Worm (Caenorhabditis elegans): ENCODE data around the gene Y16B4A.2.

The Y16B4A.2 gene

ce11 chrX:14810718-14811117 lies 39.1 kb upstream of the Y16B4A.2 start, which contains the start of gene atf-4:
Gene atf-4, minus strand, starts transcription at chrX:14810810.
- TF ChIP-seq lin-32 (GFP tag; optimal IDR thresholded peaks at IDR 0.05) (no peak), nhr-76 (tag; optimal IDR thresholded peaks at IDR 0.05) (no peak), tbx-8 (GFP tag; optimal IDR thresholded peaks at IDR 0.05) (no peak), ceh-83 (GFP tag; optimal IDR thresholded peaks at IDR 0.05) (no peak), elt-1 (tag; optimal IDR thresholded peaks at IDR 0.05; ENCODE audit: borderline replicate concordance, insufficient read depth) (no peak), mls-2 (tag; optimal IDR thresholded peaks at IDR 0.05) (no peak), elt-3 (tag; optimal IDR thresholded peaks at IDR 0.05) (no peak), ces-1 (GFP tag; optimal IDR thresholded peaks at IDR 0.05) (no peak), ceh-39 (tag; optimal IDR thresholded peaks at IDR 0.05) (no peak), snpc-4 (tag; optimal IDR thresholded peaks at IDR 0.05) (no peak), sptf-1 (tag; optimal IDR thresholded peaks at IDR 0.05) (no peak), bed-3 (GFP tag; optimal IDR thresholded peaks at IDR 0.05) (no peak), pha-4 (tag; optimal IDR thresholded peaks at IDR 0.05) (no peak), M03D4.4 (tag; optimal IDR thresholded peaks at IDR 0.05) (no peak), nhr-28 (tag; optimal IDR thresholded peaks at IDR 0.05) (no peak), lin-13 (tag; optimal IDR thresholded peaks at IDR 0.05) (no peak), hlh-1 (tag; optimal IDR thresholded peaks at IDR 0.05) (peak; percentile 24), mep-1 (tag; optimal IDR thresholded peaks at IDR 0.05) (peak; percentile 7), sem-2 (GFP tag; optimal IDR thresholded peaks at IDR 0.05) (no peak), lsy-2 (tag; optimal IDR thresholded peaks at IDR 0.05) (no peak), ceh-43 (GFP tag; optimal IDR thresholded peaks at IDR 0.05) (no peak), mab-5 (tag; optimal IDR thresholded peaks at IDR 0.05) (no peak), cnd-1 (tag; optimal IDR thresholded peaks at IDR 0.05) (no peak), unc-62 (GFP tag; optimal IDR thresholded peaks at IDR 0.05) (no peak), nhr-2 (tag; optimal IDR thresholded peaks at IDR 0.05) (no peak), unc-120 (tag; optimal IDR thresholded peaks at IDR 0.05; ENCODE audit: poor library complexity, severe bottlenecking) (peak; percentile 46), nhr-12 (tag; optimal IDR thresholded peaks at IDR 0.05) (no peak), blmp-1 (tag; optimal IDR thresholded peaks at IDR 0.05) (no peak), drap-1 (GFP tag; optimal IDR thresholded peaks at IDR 0.05) (no peak), zip-8 (tag; optimal IDR thresholded peaks at IDR 0.05) (no peak), flh-1 (GFP tag; optimal IDR thresholded peaks at IDR 0.05) (no peak), ham-2 (GFP tag; optimal IDR thresholded peaks at IDR 0.05) (peak; percentile 46), nhr-237 (tag; optimal IDR thresholded peaks at IDR 0.05) (no peak)

ce11 chrX:14809905-14810304 lies 38.3 kb upstream of the Y16B4A.2 start:
- TF ChIP-seq unc-39 (tag; optimal IDR thresholded peaks at IDR 0.05): no peak
- no peak for TF ChIP-seq nhr-2 (tag; optimal IDR thresholded peaks at IDR 0.05)
- no peak for TF ChIP-seq cnd-1 (tag; optimal IDR thresholded peaks at IDR 0.05)
- TF ChIP-seq hlh-1 (tag; optimal IDR thresholded peaks at IDR 0.05): no peak
- TF ChIP-seq sptf-1 (tag; optimal IDR thresholded peaks at IDR 0.05): no peak

ce11 chrX:14808796-14809195 lies 37.1 kb upstream of the Y16B4A.2 start:
- TF ChIP-seq sptf-1 (tag; optimal IDR thresholded peaks at IDR 0.05): no peak
- TF ChIP-seq mab-5 (tag; optimal IDR thresholded peaks at IDR 0.05): no peak
- TF ChIP-seq nhr-237 (tag; optimal IDR thresholded peaks at IDR 0.05): no peak
- TF ChIP-seq elt-1 (tag; optimal IDR thresholded peaks at IDR 0.05; ENCODE audit: borderline replicate concordance, insufficient read depth): no peak

- TF ChIP-seq ceh-83 (GFP tag; optimal IDR thresholded peaks at IDR 0.05) (no peak), nhr-12 (tag; optimal IDR thresholded peaks at IDR 0.05) (no peak), nhr-2 (tag; optimal IDR thresholded peaks at IDR 0.05) (no peak), elt-3 (tag; optimal IDR thresholded peaks at IDR 0.05) (no peak), nhr-76 (tag; optimal IDR thresholded peaks at IDR 0.05) (no peak), ceh-43 (GFP tag; optimal IDR thresholded peaks at IDR 0.05) (no peak), drap-1 (GFP tag; optimal IDR thresholded peaks at IDR 0.05) (no peak), unc-120 (tag; optimal IDR thresholded peaks at IDR 0.05; ENCODE audit: poor library complexity, severe bottlenecking) (no peak), pha-4 (tag; optimal IDR thresholded peaks at IDR 0.05) (no peak), nhr-28 (tag; optimal IDR thresholded peaks at IDR 0.05) (no peak), mep-1 (tag; optimal IDR thresholded peaks at IDR 0.05) (no peak), mab-5 (tag; optimal IDR thresholded peaks at IDR 0.05) (no peak), mls-2 (tag; optimal IDR thresholded peaks at IDR 0.05) (no peak), sptf-1 (tag; optimal IDR thresholded peaks at IDR 0.05) (no peak), nhr-237 (tag; optimal IDR thresholded peaks at IDR 0.05) (no peak), tbx-8 (GFP tag; optimal IDR thresholded peaks at IDR 0.05) (no peak), unc-39 (tag; optimal IDR thresholded peaks at IDR 0.05) (no peak)
These were observed 35.3 kb upstream of the Y16B4A.2 start, which contains the start of gene F42D1.4 for ce11 chrX:14806936-14807335. Gene F42D1.4, plus strand, starts transcription at chrX:14807236.
